Fruit fly (Drosophila melanogaster) whole organism, pupa: ENCODE data around the gene Cyp28c1.

Experiments used
- CG17806 ChIP-seq: fragments of 200-800 bp; sonication (Bioruptor generic); optimal IDR thresholded peaks from 2 replicates; lab custom pipeline; 2018; ENCODE audit warnings: missing biosample characterization, mild to moderate bottlenecking, missing genetic modification characterization, moderate library complexity
- EcR ChIP-seq: fragments of 200-800 bp; sonication (Bioruptor generic); optimal IDR thresholded peaks from 3 replicates; lab custom pipeline; 2019; ENCODE audit warnings: missing biosample characterization, missing genetic modification characterization, mild to moderate bottlenecking, moderate library complexity, missing genetic modification reagents
- Snoo ChIP-seq: fragments of 200-800 bp; sonication (Bioruptor generic); optimal IDR thresholded peaks from 3 replicates; lab custom pipeline; 2017; ENCODE audit warnings: missing biosample characterization, mild to moderate bottlenecking, missing genetic modification characterization, inconsistent platforms

- TF ChIP-seq CG17806 (tag; lab: Kevin White, UChicago) (no peak), EcR (GFP tag; lab: Kevin White, UChicago) (no peak), Snoo (tag; lab: Kevin White, UChicago) (no peak)
Observed at dm6 chrX:11839308-11839707, at the start of gene Cyp28c1.
